Worm (Caenorhabditis elegans) whole organism, midembryonic: Measurements from ENCODE around the gene F53C11.4.

ENCODE experiments used
- T22C8.4 ChIP-seq: fragments of 200-800 bp; sonication (Bioruptor generic); IDR thresholded peaks from 2 replicates; pipeline ENCODE4 v1.3.6; 2022; ENCODE audit warnings: missing genetic modification characterization, missing compliant biosample characterization
- cog-1 ChIP-seq: sonication (generic microtip); optimal IDR thresholded peaks from 2 replicates; lab custom pipeline; 2016; ENCODE audit warnings: missing genetic modification characterization, missing compliant biosample characterization
- flt-1 ChIP-seq: fragments of 200-800 bp; sonication (Bioruptor generic); IDR thresholded peaks from 2 replicates; pipeline ENCODE4 v1.3.6; 2022; ENCODE audit warnings: missing genetic modification characterization, missing compliant biosample characterization
- klf-2 ChIP-seq: fragments of 200-800 bp; sonication (Bioruptor generic); conservative IDR thresholded peaks from 2 replicates; pipeline ENCODE4 v1.3.6; 2022; ENCODE audit warnings: missing genetic modification reagents, missing genetic modification characterization, missing compliant biosample characterization
- med-1 ChIP-seq: sonication (generic microtip); optimal IDR thresholded peaks from 2 replicates; lab custom pipeline; 2017; ENCODE audit warnings: missing genetic modification characterization, mild to moderate bottlenecking, missing compliant biosample characterization, antibody characterized with exemption, missing genetic modification reagents; ENCODE audit not compliant: insufficient read depth
- ref-1 ChIP-seq: fragments of 200-800 bp; sonication (Bioruptor generic); conservative IDR thresholded peaks from 2 replicates; pipeline ENCODE4 v1.3.6; 2022; ENCODE audit warnings: missing genetic modification reagents, missing genetic modification characterization, missing compliant biosample characterization
- tab-1 ChIP-seq: fragments of 200-800 bp; sonication (Bioruptor generic); IDR thresholded peaks from 2 replicates; pipeline ENCODE4 v1.3.6; 2022; ENCODE audit warnings: missing genetic modification characterization, missing compliant biosample characterization
- ztf-23 ChIP-seq: fragments of 200-800 bp; sonication (Bioruptor generic); IDR thresholded peaks from 2 replicates; pipeline ENCODE4 v1.3.6; 2022; ENCODE audit warnings: missing genetic modification reagents, missing genetic modification characterization, missing compliant biosample characterization
- ztf-29 ChIP-seq: fragments of 200-800 bp; sonication (Bioruptor generic); IDR thresholded peaks from 2 replicates; pipeline ENCODE4 v1.3.6; 2022; ENCODE audit warnings: missing genetic modification reagents, missing genetic modification characterization, missing compliant biosample characterization

Gene F53C11.4

DNA sequence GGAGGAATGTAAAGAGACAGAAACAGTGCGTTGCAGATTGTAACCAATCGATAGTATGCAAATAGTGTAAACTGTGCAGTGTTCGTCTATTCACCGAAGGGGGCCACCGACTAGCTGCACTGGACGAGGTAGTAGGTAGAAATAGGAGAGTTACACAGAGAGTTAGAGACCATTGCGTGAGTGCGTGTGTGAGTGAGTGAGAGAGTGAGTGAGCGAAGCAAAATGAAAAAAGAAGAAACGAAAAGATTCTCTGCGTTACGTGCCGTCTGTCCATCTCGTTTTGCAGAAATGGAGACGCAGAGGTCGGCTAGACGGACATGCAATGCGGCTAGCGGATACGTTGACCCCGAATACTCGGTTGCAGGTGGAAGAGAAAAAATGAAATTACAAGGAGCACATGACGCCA, 21.3 kb upstream of the F53C11.4 start:
- TF ChIP-seq flt-1 (0 out of 2 replicates have a peak, but pooled peaks have one; percentile 65), cog-1 (tag; lab: Kevin White, UChicago) (peak; percentile 63), T22C8.4 (GFP tag; lab: Robert Waterston, UW) (peak; percentile 59; the same call in 1 of the 2 replicates), ref-1 (GFP tag; lab: Robert Waterston, UW) (no peak), ztf-29 (no peak)

DNA sequence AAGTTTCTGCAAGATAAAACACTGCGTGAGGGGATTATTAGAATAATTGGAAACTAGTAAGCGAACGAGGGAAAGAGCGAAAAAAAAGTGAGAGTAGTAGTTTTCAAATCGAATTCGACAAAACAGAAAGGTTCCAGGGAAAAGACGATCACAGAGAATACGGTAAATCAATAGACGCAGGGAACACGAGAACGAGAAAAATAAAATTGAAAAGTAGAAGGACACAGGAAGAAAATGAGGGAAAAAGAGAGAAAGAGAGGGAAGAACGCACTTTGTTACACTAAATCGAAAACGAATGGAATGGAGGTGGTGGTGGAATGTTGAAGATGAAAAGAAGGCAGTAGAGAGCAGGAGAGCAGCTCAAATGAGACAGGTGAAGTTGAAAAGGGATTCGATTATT, 20.1 kb upstream of the F53C11.4 start, which contains the start of gene swan-1:
swan-1 (minus strand) TSS at position 6 of the 400 bp plus-strand sequence.
- TF ChIP-seq T22C8.4 (GFP tag; lab: Robert Waterston, UW), result no peak
- no peak for TF ChIP-seq cog-1 (tag; lab: Kevin White, UChicago)
- TF ChIP-seq flt-1, result no peak
- TF ChIP-seq klf-2 (GFP tag; lab: Robert Waterston, UW), result no peak
- no peak for TF ChIP-seq med-1 (GFP tag; lab: Kevin White, UChicago)
- no peak for TF ChIP-seq ztf-23 (GFP tag; lab: Robert Waterston, UW)
- no peak for TF ChIP-seq ref-1 (GFP tag; lab: Robert Waterston, UW)
- no peak for TF ChIP-seq tab-1
- no peak for TF ChIP-seq ztf-29

DNA sequence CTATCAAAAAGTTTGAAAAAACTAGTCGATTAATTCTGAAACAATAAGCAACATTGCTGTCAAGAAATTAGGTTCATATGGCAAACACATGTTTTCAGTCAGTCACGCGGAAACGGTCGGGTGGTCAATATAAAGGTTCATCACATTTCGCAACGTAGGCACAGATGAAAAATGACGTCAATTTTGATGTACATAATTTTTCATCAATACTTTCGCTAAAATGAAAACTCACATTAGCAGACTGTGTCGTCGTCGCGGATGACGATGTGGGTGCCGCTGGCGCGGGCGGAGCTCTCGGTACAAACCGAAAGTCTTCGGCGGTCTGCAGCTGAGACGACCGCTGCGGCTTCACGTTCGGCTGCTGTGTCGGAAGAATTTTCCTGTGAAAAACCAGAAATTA, 16.8 kb upstream of the F53C11.4 start, which contains the start of gene swan-2:
swan-2 (minus strand) TSS at position 380 of the 400 bp plus-strand sequence.
- no peak for TF ChIP-seq flt-1
- TF ChIP-seq T22C8.4 (GFP tag; lab: Robert Waterston, UW), result no peak
- no peak for TF ChIP-seq ztf-23 (GFP tag; lab: Robert Waterston, UW)

DNA sequence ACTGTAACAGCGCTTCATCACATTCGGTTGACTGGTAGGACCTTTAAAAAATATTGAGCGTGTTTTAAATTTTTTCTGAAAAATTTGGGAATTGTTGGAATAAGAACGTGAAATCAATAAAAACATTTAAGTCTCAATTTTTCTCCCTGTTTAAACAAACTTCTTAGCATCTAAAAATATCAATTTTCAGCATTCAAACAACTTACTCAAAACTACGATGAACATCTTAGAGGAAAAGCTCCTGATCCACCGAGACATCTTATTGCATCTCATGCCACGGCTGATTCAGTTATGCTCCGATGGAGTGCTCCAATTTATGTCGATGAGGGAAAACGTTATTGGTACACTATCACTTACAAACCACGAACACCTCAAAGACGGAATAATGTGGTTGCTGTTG, 12.0 kb upstream of the F53C11.4 start:
- TF ChIP-seq tab-1 (no peak), ref-1 (GFP tag; lab: Robert Waterston, UW) (no peak), cog-1 (tag; lab: Kevin White, UChicago) (no peak), ztf-23 (GFP tag; lab: Robert Waterston, UW) (no peak), klf-2 (GFP tag; lab: Robert Waterston, UW) (no peak), med-1 (GFP tag; lab: Kevin White, UChicago) (no peak), ztf-29 (no peak), flt-1 (no peak), T22C8.4 (GFP tag; lab: Robert Waterston, UW) (no peak)

DNA sequence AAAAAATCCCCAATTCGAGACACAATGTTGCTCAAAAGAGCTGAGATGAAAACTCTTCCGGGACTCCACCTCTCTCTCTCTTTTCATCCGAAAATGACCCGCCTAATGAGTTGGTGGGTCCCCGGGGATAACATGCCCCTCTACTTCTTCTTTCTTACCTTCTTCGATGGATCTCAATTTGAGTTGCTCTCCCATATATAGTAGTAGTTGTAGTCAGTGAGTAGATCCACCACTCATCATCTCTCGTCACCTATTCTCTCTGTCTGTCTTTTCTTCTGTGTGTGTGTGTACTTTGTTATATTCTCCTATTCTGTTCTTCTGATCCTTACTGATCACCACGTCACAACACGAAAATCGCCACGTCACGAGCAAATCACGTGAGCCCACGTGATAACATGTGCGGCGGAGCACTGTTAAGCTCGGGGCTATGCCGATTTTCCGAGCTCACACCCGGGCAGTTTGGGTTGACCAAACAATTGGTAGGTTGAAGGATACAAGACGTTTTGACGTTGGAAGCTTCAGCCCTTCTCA, 9.2 kb upstream of the F53C11.4 start, which contains the start of gene twk-32:
twk-32 (plus strand) TSS at position 396 of the 531 bp plus-strand sequence.
- TF ChIP-seq tab-1, result no peak
- TF ChIP-seq med-1 (GFP tag; lab: Kevin White, UChicago), result no peak
- no peak for TF ChIP-seq ztf-29
- no peak for TF ChIP-seq cog-1 (tag; lab: Kevin White, UChicago)
- no peak for TF ChIP-seq klf-2 (GFP tag; lab: Robert Waterston, UW)
- TF ChIP-seq ref-1 (GFP tag; lab: Robert Waterston, UW), result no peak
- no peak for TF ChIP-seq T22C8.4 (GFP tag; lab: Robert Waterston, UW)
- no peak for TF ChIP-seq flt-1
- TF ChIP-seq ztf-23 (GFP tag; lab: Robert Waterston, UW), result no peak

DNA sequence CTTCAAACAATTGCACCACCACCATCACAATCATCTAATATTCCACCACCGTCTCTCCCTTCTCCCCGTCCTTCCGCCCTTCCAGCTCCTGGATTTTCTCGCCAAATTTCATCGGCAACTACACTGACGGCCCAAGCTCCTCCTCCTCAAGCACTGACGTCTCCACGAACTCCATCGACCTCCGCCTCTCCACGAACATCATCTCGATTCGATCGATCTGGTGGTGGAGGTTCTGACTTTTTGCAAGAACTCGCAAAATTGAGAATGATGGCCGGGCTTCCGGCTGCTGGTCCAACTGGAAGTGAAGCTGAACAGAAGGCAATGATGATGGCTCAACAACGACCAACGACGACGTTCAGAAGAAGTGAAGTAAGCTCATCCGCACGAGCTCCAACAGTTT, 6.9 kb upstream of the F53C11.4 start:
- TF ChIP-seq ztf-29 (no peak), ref-1 (GFP tag; lab: Robert Waterston, UW) (no peak), T22C8.4 (GFP tag; lab: Robert Waterston, UW) (no peak), flt-1 (no peak), med-1 (GFP tag; lab: Kevin White, UChicago) (no peak), tab-1 (no peak), klf-2 (GFP tag; lab: Robert Waterston, UW) (no peak), cog-1 (tag; lab: Kevin White, UChicago) (no peak), ztf-23 (GFP tag; lab: Robert Waterston, UW) (no peak)

DNA sequence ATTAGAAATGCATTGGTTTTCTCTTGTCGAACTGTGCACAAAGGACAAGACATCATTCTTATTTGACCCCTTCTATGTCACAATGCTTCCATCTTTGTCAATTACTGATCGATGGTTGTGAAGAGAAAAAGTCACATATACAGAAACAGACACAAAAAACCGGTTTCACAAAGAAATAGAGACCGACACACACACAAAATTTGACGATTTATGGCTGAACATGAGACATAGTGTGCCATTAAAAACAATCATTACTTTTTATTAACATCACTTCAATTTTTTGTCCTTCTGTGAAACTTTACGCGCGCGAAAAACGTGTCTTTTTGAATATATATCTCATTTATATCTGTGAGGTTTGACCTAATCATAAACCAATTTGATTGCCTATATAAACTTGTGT, 3.4 kb upstream of the F53C11.4 start:
- no peak for TF ChIP-seq cog-1 (tag; lab: Kevin White, UChicago)
- no peak for TF ChIP-seq ztf-29
- no peak for TF ChIP-seq med-1 (GFP tag; lab: Kevin White, UChicago)
- no peak for TF ChIP-seq tab-1
- no peak for TF ChIP-seq ref-1 (GFP tag; lab: Robert Waterston, UW)
- TF ChIP-seq ztf-23 (GFP tag; lab: Robert Waterston, UW), result no peak
- no peak for TF ChIP-seq T22C8.4 (GFP tag; lab: Robert Waterston, UW)
- TF ChIP-seq klf-2 (GFP tag; lab: Robert Waterston, UW), result no peak
- TF ChIP-seq flt-1, result no peak

DNA sequence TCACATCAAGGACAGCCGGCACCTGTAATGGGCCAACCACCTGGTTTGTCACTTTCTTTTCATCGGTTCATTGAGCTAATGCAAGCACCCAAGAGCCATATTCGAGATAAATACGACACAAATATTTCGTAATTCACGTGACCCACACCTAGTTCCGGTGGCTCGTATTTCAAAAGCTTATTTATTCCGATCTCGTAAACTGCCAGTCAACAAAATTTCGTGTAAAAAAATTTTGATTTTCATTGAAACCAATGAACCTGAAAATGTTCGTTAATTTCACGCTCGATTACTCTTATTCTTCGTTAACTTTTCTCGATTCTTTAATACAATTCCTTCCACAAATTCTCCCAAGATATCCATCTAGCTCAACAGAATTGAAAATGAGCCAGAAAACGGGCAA, 3.0 kb upstream of the F53C11.4 start:
- no peak for TF ChIP-seq med-1 (GFP tag; lab: Kevin White, UChicago)
- no peak for TF ChIP-seq ztf-23 (GFP tag; lab: Robert Waterston, UW)
- TF ChIP-seq ztf-29, result no peak
- no peak for TF ChIP-seq T22C8.4 (GFP tag; lab: Robert Waterston, UW)
- TF ChIP-seq klf-2 (GFP tag; lab: Robert Waterston, UW), result no peak
- no peak for TF ChIP-seq tab-1
- TF ChIP-seq ref-1 (GFP tag; lab: Robert Waterston, UW), result no peak
- no peak for TF ChIP-seq flt-1
- no peak for TF ChIP-seq cog-1 (tag; lab: Kevin White, UChicago)

DNA sequence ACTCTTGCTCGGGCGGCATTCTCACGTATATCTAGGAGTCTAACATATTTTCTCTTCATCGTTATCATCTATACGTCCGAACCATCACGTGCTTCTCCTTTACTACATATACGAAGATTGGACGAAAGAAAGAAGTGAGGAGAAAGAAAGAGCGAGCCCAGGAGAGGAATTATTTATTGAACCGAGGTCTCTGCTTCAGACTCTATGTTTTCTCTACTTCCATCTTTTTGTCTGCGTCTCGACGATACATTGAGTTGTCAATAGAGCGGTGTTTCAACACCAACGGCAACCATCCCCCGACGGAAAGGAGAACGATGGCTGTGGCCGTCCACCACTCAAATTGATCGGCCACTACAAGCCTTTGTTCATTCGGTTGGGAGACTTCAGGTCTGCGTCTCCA, 2.2 kb upstream of the F53C11.4 start:
- TF ChIP-seq ztf-29 (no peak; the same call in 1 of the 2 replicates), T22C8.4 (GFP tag; lab: Robert Waterston, UW) (peak; percentile 55; the same call in 1 of the 2 replicates), cog-1 (tag; lab: Kevin White, UChicago) (peak; percentile 82), flt-1 (peak; percentile 73), ztf-23 (GFP tag; lab: Robert Waterston, UW) (0 out of 2 replicates have a peak, but pooled peaks have one; percentile 26), med-1 (GFP tag; lab: Kevin White, UChicago) (no peak)
